Worm (Caenorhabditis elegans) whole organism, late embryonic: Measurements from ENCODE around the gene Y7A5A.6.

ENCODE experiments used
- F13H6.1 ChIP-seq: sonication (generic microtip); optimal IDR thresholded peaks from 2 replicates; lab custom pipeline; 2016; ENCODE audit warnings: missing genetic modification characterization, missing compliant biosample characterization
- K09A11.1 ChIP-seq: sonication (generic microtip); optimal IDR thresholded peaks from 2 replicates; lab custom pipeline; 2017; ENCODE audit warnings: antibody characterized with exemption, mild to moderate bottlenecking, missing genetic modification characterization, missing compliant biosample characterization; ENCODE audit not compliant: insufficient read depth
- T23F11.4 ChIP-seq: fragments of 200-800 bp; sonication (Bioruptor generic); optimal IDR thresholded peaks from 2 replicates; lab custom pipeline; 2018; ENCODE audit warnings: mild to moderate bottlenecking, missing genetic modification characterization, missing compliant biosample characterization
- ahr-1 ChIP-seq: sonication (generic microtip); optimal IDR thresholded peaks from 2 replicates; lab custom pipeline; 2016; ENCODE audit warnings: missing genetic modification characterization, missing compliant biosample characterization
- ama-1 ChIP-seq: fragments of 150-350 bp; optimal IDR thresholded peaks from 2 replicates; lab custom pipeline; 2014
- ceh-14 ChIP-seq: sonication (generic microtip); optimal IDR thresholded peaks from 2 replicates; lab custom pipeline; 2016; ENCODE audit warnings: missing genotype, missing genetic modification characterization, missing compliant biosample characterization
- ceh-31 ChIP-seq: sonication (generic microtip); optimal IDR thresholded peaks from 2 replicates; lab custom pipeline; 2016; ENCODE audit warnings: missing genetic modification characterization, missing compliant biosample characterization
- ceh-34 ChIP-seq: sonication (generic microtip); optimal IDR thresholded peaks from 2 replicates; lab custom pipeline; 2016; ENCODE audit warnings: mild to moderate bottlenecking, missing genetic modification characterization, missing compliant biosample characterization
- ceh-48 ChIP-seq: sonication (generic microtip); optimal IDR thresholded peaks from 2 replicates; lab custom pipeline; 2016; ENCODE audit warnings: missing genetic modification characterization, inconsistent platforms, missing compliant biosample characterization
- ceh-6 ChIP-seq: fragments of 200-800 bp; sonication (Bioruptor generic); optimal IDR thresholded peaks from 2 replicates; lab custom pipeline; 2018; ENCODE audit warnings: mild to moderate bottlenecking, missing genetic modification characterization, missing compliant biosample characterization
- che-1 ChIP-seq: sonication (generic microtip); optimal IDR thresholded peaks from 2 replicates; lab custom pipeline; 2016; ENCODE audit warnings: mild to moderate bottlenecking, missing genetic modification characterization, missing compliant biosample characterization
- dve-1 ChIP-seq: sonication (generic microtip); optimal IDR thresholded peaks from 2 replicates; lab custom pipeline; 2017; ENCODE audit warnings: antibody characterized with exemption, mild to moderate bottlenecking, missing genetic modification characterization, missing compliant biosample characterization
- elt-2 ChIP-seq: sonication (generic microtip); optimal IDR thresholded peaks from 2 replicates; lab custom pipeline; 2016; ENCODE audit warnings: missing genetic modification reagents, missing genetic modification characterization, missing compliant biosample characterization
- elt-4 ChIP-seq: sonication (generic microtip); optimal IDR thresholded peaks from 2 replicates; lab custom pipeline; 2016; ENCODE audit warnings: missing genetic modification characterization, missing compliant biosample characterization
- ets-4 ChIP-seq: sonication (generic microtip); optimal IDR thresholded peaks from 2 replicates; lab custom pipeline; 2016; ENCODE audit warnings: missing genetic modification characterization, missing compliant biosample characterization
- eyg-1 ChIP-seq: sonication (generic microtip); optimal IDR thresholded peaks from 2 replicates; lab custom pipeline; 2016; ENCODE audit warnings: missing genotype, missing genetic modification characterization, missing compliant biosample characterization
- hlh-13 ChIP-seq: fragments of 200-800 bp; sonication (Bioruptor generic); optimal IDR thresholded peaks from 2 replicates; lab custom pipeline; 2018; ENCODE audit warnings: mild to moderate bottlenecking, missing genetic modification characterization, missing compliant biosample characterization
- hlh-15 ChIP-seq: sonication (generic microtip); optimal IDR thresholded peaks from 2 replicates; lab custom pipeline; 2016; ENCODE audit warnings: missing genetic modification characterization, missing compliant biosample characterization
- hlh-8 ChIP-seq: sonication (generic microtip); optimal IDR thresholded peaks from 2 replicates; lab custom pipeline; 2016; ENCODE audit warnings: missing genotype, missing genetic modification characterization, missing compliant biosample characterization
- madf-2 ChIP-seq: sonication (generic microtip); optimal IDR thresholded peaks from 2 replicates; lab custom pipeline; 2017; ENCODE audit warnings: missing genetic modification characterization, missing compliant biosample characterization
- mec-3 ChIP-seq: sonication (generic microtip); optimal IDR thresholded peaks from 2 replicates; lab custom pipeline; 2016; ENCODE audit warnings: borderline replicate concordance, missing genetic modification characterization, missing compliant biosample characterization
- nfya-1 ChIP-seq: sonication (generic microtip); optimal IDR thresholded peaks from 2 replicates; lab custom pipeline; 2017; ENCODE audit warnings: missing genetic modification characterization, mild to moderate bottlenecking, missing compliant biosample characterization, antibody characterized with exemption, moderate library complexity
- nhr-11 ChIP-seq: fragments of 150-350 bp; optimal IDR thresholded peaks from 2 replicates; lab custom pipeline; 2014; ENCODE audit warnings: missing biosample characterization, missing genetic modification characterization
- npax-4 ChIP-seq: sonication (generic microtip); optimal IDR thresholded peaks from 2 replicates; lab custom pipeline; 2016; ENCODE audit warnings: missing genetic modification characterization, missing compliant biosample characterization
- odd-2 ChIP-seq: sonication (generic microtip); optimal IDR thresholded peaks from 2 replicates; lab custom pipeline; 2017; ENCODE audit warnings: antibody characterized with exemption, mild to moderate bottlenecking, missing genetic modification characterization, missing compliant biosample characterization
- pag-3 ChIP-seq: sonication (generic microtip); optimal IDR thresholded peaks from 2 replicates; lab custom pipeline; 2016; ENCODE audit warnings: missing compliant biosample characterization, missing genetic modification characterization, borderline replicate concordance
- pat-9 ChIP-seq: fragments of 200-800 bp; sonication (Bioruptor generic); optimal IDR thresholded peaks from 2 replicates; lab custom pipeline; 2018; ENCODE audit warnings: mild to moderate bottlenecking, missing genetic modification characterization, moderate library complexity, missing compliant biosample characterization
- pax-1 ChIP-seq: fragments of 150-350 bp; optimal IDR thresholded peaks from 2 replicates; lab custom pipeline; 2014; ENCODE audit warnings: missing biosample characterization, missing genetic modification characterization
- pha-2 ChIP-seq: sonication (generic microtip); optimal IDR thresholded peaks from 2 replicates; lab custom pipeline; 2017; ENCODE audit warnings: mild to moderate bottlenecking, missing genetic modification characterization, missing compliant biosample characterization
- pha-4 ChIP-seq: fragments of 150-350 bp; optimal IDR thresholded peaks from 2 replicates; lab custom pipeline; 2018; ENCODE audit warnings: missing biosample characterization, missing genetic modification reagents, missing genetic modification characterization
- pqm-1 ChIP-seq: sonication (generic microtip); optimal IDR thresholded peaks from 2 replicates; lab custom pipeline; 2016; ENCODE audit warnings: missing genetic modification characterization, missing compliant biosample characterization
- pros-1 ChIP-seq: fragments of 150-350 bp; optimal IDR thresholded peaks from 2 replicates; lab custom pipeline; 2014; ENCODE audit warnings: missing biosample characterization, missing genetic modification reagents, missing genetic modification characterization
- sdc-2 ChIP-seq: sonication (generic microtip); optimal IDR thresholded peaks from 2 replicates; lab custom pipeline; 2016; ENCODE audit warnings: missing genotype, missing genetic modification characterization, missing compliant biosample characterization
- tbx-7 ChIP-seq: sonication (generic microtip); optimal IDR thresholded peaks from 2 replicates; lab custom pipeline; 2016; ENCODE audit warnings: missing genotype, missing genetic modification characterization, missing compliant biosample characterization
- ttx-3 ChIP-seq: sonication (generic microtip); optimal IDR thresholded peaks from 2 replicates; lab custom pipeline; 2016; ENCODE audit warnings: missing genetic modification reagents, missing genetic modification characterization, missing compliant biosample characterization
- unc-3 ChIP-seq, 2 experiments: fragments of 200-800 bp in 1 of 2; sonication (Bioruptor generic) in 1 of 2; sonication (generic microtip) in 1 of 2; conservative IDR thresholded peaks in 1 of 2; optimal IDR thresholded peaks in 1 of 2; 2 replicates each; pipeline versions ENCODE4 v1.3.6 to Lab custom; 2016 to 2022; ENCODE audit warnings: missing compliant biosample characterization in 2 of 2, missing genetic modification characterization in 2 of 2, missing genetic modification reagents in 1 of 2
- unc-55 ChIP-seq: sonication (generic microtip); optimal IDR thresholded peaks from 2 replicates; lab custom pipeline; 2017; ENCODE audit warnings: missing biosample characterization, missing genetic modification reagents, missing genetic modification characterization

The Y7A5A.6 gene

DNA sequence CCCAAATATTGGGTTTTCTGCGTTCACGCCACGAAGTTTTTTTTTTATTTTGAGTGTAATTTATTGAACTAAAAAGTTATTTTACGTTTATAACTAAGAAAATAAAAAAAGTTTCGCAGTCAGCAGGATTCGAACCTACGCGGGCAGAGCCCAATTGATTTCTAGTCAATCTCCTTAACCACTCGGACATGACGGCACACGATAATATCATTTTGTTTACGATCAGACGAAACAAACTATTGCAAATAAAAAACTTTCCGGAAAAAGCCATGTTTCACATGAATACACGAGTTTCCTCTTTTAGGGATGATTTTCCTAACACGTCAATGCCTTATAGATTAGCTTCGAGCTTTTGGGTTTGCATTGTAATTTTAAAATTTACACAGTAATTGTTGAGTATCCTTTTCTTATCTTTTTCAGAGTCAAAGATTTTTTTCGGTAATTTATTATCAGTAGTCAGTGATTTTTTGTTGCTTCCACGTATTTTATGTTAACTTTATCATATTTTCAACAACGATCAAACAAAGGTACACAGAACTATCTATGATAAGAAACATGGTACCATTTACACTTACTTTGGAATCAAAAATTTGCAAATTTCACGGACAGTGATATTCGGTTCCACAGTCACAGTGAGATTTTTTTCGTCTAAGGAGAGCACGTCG lies 29.5 kb downstream of the Y7A5A.6 start:
- TF ChIP-seq che-1 (tag; lab: Kevin White, UChicago) (no peak), elt-2 (tag; lab: Kevin White, UChicago) (peak; percentile 4)

DNA sequence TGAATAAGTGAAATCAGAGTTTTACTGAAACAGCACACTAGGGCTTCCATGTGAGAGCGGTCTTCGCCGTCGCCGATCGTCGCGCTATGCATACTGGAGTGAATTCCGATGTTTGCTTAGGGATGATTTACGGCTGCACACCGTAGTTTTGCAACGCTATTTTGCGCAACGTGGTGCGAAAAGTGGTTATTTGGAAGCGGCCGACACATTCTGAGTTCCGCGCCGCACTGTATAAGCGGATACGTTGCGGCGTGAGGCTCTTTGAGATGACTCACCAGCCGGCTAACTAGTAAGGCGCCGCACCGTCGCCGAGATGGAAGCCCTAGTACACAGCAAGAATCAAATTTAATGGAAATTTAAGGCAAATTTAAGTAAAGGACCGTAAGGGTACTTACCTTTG lies 31.0 kb downstream of the Y7A5A.6 start:
- no peak for TF ChIP-seq hlh-15
- TF ChIP-seq dve-1 (tag; lab: Kevin White, UChicago) = no peak

DNA sequence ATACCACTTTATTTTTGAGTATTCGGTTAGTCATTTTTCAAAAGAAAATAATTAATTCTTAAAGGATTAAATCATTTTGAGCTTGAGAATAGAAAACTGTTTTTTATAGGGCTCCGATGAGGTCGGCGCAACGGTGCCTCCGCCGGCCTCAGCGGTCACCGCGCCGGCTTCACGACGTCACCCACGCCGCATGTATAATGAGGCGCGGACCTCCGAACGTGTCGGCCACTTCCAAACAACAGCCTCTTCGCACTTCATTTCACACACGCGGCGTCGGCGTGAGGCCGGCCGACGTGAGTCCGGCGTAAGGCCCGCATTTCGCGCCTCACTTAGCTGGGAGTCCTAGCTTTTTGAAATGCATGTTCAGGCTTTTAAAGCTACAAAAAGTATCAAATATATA lies 32.6 kb downstream of the Y7A5A.6 start:
- TF ChIP-seq sdc-2 = no peak
- no peak for TF ChIP-seq npax-4 (tag; lab: Kevin White, UChicago)
- TF ChIP-seq hlh-8 (tag; lab: Kevin White, UChicago) = no peak
- TF ChIP-seq hlh-13 (GFP tag; lab: Kevin White, UChicago) = no peak
- TF ChIP-seq mec-3 = no peak
- TF ChIP-seq ceh-31 (tag; lab: Kevin White, UChicago) = no peak
- no peak for TF ChIP-seq pax-1 (tag; lab: Kevin White, UChicago)
- no peak for TF ChIP-seq eyg-1
- no peak for TF ChIP-seq ceh-48 (tag; lab: Kevin White, UChicago)
- TF ChIP-seq, all 69 proteins: peak for 0

DNA sequence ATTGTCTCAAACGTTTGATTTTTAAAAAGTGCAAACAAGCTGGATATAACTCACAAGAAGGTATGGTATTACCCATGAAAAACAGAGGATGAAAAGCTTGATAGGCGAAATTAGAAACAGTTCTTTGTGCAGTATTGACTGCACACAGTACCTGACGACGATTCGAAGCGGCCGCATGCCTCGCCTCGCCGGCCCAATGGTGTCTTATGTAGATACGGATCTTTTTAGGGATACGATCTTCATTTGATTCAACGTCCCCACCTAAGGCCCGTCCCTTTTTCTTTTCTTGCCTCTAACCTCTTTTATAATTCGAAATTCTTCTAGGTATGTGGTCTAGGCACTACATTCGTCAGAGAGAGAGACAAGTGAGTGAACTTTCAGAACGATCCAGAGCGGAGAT lies 33.3 kb downstream of the Y7A5A.6 start, which contains the start of gene bus-17:
Gene bus-17, minus strand, starts transcription at position 208 of the 400 bp plus-strand sequence.
- no peak for TF ChIP-seq pha-4 (tag; lab: Kevin White, UChicago)
- no peak for TF ChIP-seq T23F11.4
- TF ChIP-seq ceh-14 (tag; lab: Kevin White, UChicago) = no peak
- no peak for TF ChIP-seq ama-1 (lab: Kevin White, UChicago)
- no peak for TF ChIP-seq ets-4 (tag; lab: Kevin White, UChicago)
- no peak for TF ChIP-seq pha-2 (tag; lab: Kevin White, UChicago)

DNA sequence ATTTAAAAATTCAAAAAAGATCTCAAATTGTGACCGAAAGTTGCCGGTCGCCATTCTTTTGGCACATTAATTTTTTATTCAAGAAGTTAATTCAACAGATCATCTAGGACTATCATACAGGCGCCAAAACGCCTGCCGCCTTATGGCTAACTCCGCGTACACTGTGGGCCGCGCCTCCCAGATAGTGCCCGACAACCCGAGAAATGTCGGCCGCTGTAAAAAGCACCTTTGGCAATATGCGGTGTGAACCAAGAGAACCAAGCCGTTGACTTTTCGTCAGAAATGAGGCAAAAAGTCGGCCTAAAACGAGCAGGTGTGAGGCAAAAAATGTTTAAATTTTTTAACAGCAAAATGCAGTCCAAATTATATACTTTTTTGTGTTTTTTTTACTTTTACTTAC lies 40.3 kb downstream of the Y7A5A.6 start:
- TF ChIP-seq nhr-11 (tag; lab: Kevin White, UChicago) = no peak
- TF ChIP-seq madf-2 (tag; lab: Kevin White, UChicago) = no peak
- no peak for TF ChIP-seq mec-3
- TF ChIP-seq ahr-1 (tag; lab: Kevin White, UChicago) = no peak
- no peak for TF ChIP-seq nfya-1
- TF ChIP-seq ama-1 (lab: Kevin White, UChicago) = no peak
- no peak for TF ChIP-seq ttx-3 (tag; lab: Kevin White, UChicago)
- TF ChIP-seq pqm-1 = no peak
- TF ChIP-seq K09A11.1 (tag; lab: Kevin White, UChicago) = no peak
- no peak for TF ChIP-seq hlh-13 (GFP tag; lab: Kevin White, UChicago)
- no peak for TF ChIP-seq odd-2 (tag; lab: Kevin White, UChicago)
- TF ChIP-seq pros-1 (tag; lab: Kevin White, UChicago) = no peak
- TF ChIP-seq elt-4 (tag; lab: Kevin White, UChicago) = no peak
- no peak for TF ChIP-seq F13H6.1 (tag; lab: Kevin White, UChicago)
- no peak for TF ChIP-seq unc-3 (GFP tag; conservative IDR thresholded peaks at IDR 0.05; lab: Robert Waterston, UW)
- TF ChIP-seq unc-3 (tag; optimal IDR thresholded peaks at IDR 0.05; lab: Kevin White, UChicago) = no peak
- no peak for TF ChIP-seq sdc-2
- no peak for TF ChIP-seq ceh-34 (tag; lab: Kevin White, UChicago)
- no peak for TF ChIP-seq eyg-1
- TF ChIP-seq che-1 (tag; lab: Kevin White, UChicago) = no peak

DNA sequence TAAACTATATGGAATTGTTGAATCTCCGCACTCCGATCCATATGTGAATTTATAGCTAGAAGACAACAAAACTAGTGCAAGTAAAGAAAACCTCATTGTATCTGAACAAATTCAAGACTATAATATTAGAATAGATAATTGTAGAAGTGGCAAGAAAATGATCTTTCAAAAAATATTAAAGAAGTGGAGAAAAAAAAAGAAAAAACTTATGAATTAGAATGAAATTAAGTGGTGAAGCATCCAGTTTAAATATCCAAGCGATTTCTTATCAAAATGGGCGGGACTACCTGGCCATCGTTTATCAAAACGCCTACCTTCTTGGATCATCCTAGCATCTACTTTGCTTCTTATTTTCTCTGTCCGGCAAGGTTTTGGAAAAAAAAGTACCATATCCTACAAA lies 42.3 kb downstream of the Y7A5A.6 start, which contains the start of gene wrt-4:
Gene wrt-4, minus strand, starts transcription at position 101 of the 400 bp plus-strand sequence.
- no peak for TF ChIP-seq pat-9 (tag; lab: Kevin White, UChicago)
- no peak for TF ChIP-seq ceh-6 (GFP tag; lab: Kevin White, UChicago)
- TF ChIP-seq pag-3 (tag; lab: Kevin White, UChicago) = no peak
- TF ChIP-seq nhr-11 (tag; lab: Kevin White, UChicago) = no peak
- TF ChIP-seq ceh-14 (tag; lab: Kevin White, UChicago) = no peak
- TF ChIP-seq unc-55 (GFP tag; lab: Kevin White, UChicago) = no peak
- no peak for TF ChIP-seq tbx-7 (tag; lab: Kevin White, UChicago)
